Fruit fly (Drosophila melanogaster): Measurements from ENCODE around the gene SmB.
A peak's percentile ranks its signal among the peaks of the same experiment; 100 is the strongest.

The SmB gene

dm6 chr2L:10442048-10442790 lies 15.8 kb upstream of the SmB start, which contains the start of gene loh (continued):
- TF ChIP-seq gt (GFP tag; IDR thresholded peaks at IDR 0.05), result no peak
- no peak for TF ChIP-seq Hmr (GFP tag; optimal IDR thresholded peaks at IDR 0.05)
- TF ChIP-seq CG17361 (GFP tag; IDR thresholded peaks at IDR 0.05), result peak; percentile 90
- TF ChIP-seq CG4707 (GFP tag; optimal IDR thresholded peaks at IDR 0.05), result no peak
- peak; percentile 60 for TF ChIP-seq Asciz (GFP tag; optimal IDR thresholded peaks at IDR 0.05)
- TF ChIP-seq bsh (GFP tag; optimal IDR thresholded peaks at IDR 0.05), result peak in 1 of 2 experiments; percentile 63
- TF ChIP-seq bcd (GFP tag; optimal IDR thresholded peaks at IDR 0.05), result peak; percentile 55
- TF ChIP-seq NfI (GFP tag; optimal IDR thresholded peaks at IDR 0.05), result peak; percentile 1
- TF ChIP-seq Taf1 (GFP tag; IDR thresholded peaks at IDR 0.05), result 0 out of 2 replicates have a peak, but pooled peaks have one; percentile 26
- peak; percentile 71 for TF ChIP-seq fd96Cb (tag; optimal IDR thresholded peaks at IDR 0.05)
- no peak for TF ChIP-seq prd (optimal IDR thresholded peaks at IDR 0.05)
- no peak for TF ChIP-seq prd (GFP tag; IDR thresholded peaks at IDR 0.05)
- no peak for TF ChIP-seq CG2875 (GFP tag; optimal IDR thresholded peaks at IDR 0.05)
- TF ChIP-seq gce (GFP tag; IDR thresholded peaks at IDR 0.05), result no peak
- peak; percentile 67 for TF ChIP-seq CG10209 (GFP tag; optimal IDR thresholded peaks at IDR 0.05)
- peak; percentile 42 for TF ChIP-seq twi (tag; optimal IDR thresholded peaks at IDR 0.05)
- peak; percentile 3 for TF ChIP-seq cg (GFP tag; optimal IDR thresholded peaks at IDR 0.05)
- peak; percentile 40 for TF ChIP-seq CG3407 (GFP tag; optimal IDR thresholded peaks at IDR 0.05)
- 0 out of 2 replicates have a peak, but pooled peaks have one; percentile 38 for TF ChIP-seq ttk (GFP tag; IDR thresholded peaks at IDR 0.05)
- TF ChIP-seq CG1233 (GFP tag; optimal IDR thresholded peaks at IDR 0.05), result peak; percentile 61
- 0 out of 2 replicates have a peak, but pooled peaks have one; percentile 24 for TF ChIP-seq CG1024 (GFP tag; IDR thresholded peaks at IDR 0.05)
- 0 out of 3 replicates have a peak, but pooled peaks have one; percentile 10 for TF ChIP-seq ken (GFP tag; IDR thresholded peaks at IDR 0.05)
- peak; percentile 85 for TF ChIP-seq Sox100B (GFP tag; optimal IDR thresholded peaks at IDR 0.05)
- TF ChIP-seq z (GFP tag; IDR thresholded peaks at IDR 0.05), result 0 out of 3 replicates have a peak, but pooled peaks have one; percentile 12
- peak; percentile 2 for TF ChIP-seq Fer2 (tag; optimal IDR thresholded peaks at IDR 0.05)
- TF ChIP-seq yki (optimal IDR thresholded peaks at IDR 0.05), result no peak
- TF ChIP-seq sens (GFP tag), result peak; percentile 75
- TF ChIP-seq CG8089 (GFP tag; optimal IDR thresholded peaks at IDR 0.05), result no peak
- no peak for TF ChIP-seq MBD-R2 (GFP tag; IDR thresholded peaks at IDR 0.05)
- TF ChIP-seq CG30403 (GFP tag; optimal IDR thresholded peaks at IDR 0.05), result peak; percentile 62
- peak; percentile 77 for TF ChIP-seq CG2712 (tag; optimal IDR thresholded peaks at IDR 0.05)
- TF ChIP-seq CG10431 (GFP tag; optimal IDR thresholded peaks at IDR 0.05), result peak; percentile 25
- TF ChIP-seq grau (tag; optimal IDR thresholded peaks at IDR 0.05), result peak; percentile 72
- no peak for TF ChIP-seq Hr39 (optimal IDR thresholded peaks at IDR 0.05)
- no peak for TF ChIP-seq CG9609 (GFP tag; optimal IDR thresholded peaks at IDR 0.05)
- peak; percentile 76 for TF ChIP-seq CG10979 (tag; optimal IDR thresholded peaks at IDR 0.05)
- TF ChIP-seq CG11695 (GFP tag; IDR thresholded peaks at IDR 0.05), result peak; percentile 49; the same call in 1 of the 3 replicates
- TF ChIP-seq CG8388 (GFP tag; optimal IDR thresholded peaks at IDR 0.05), result peak; percentile 51
- TF ChIP-seq MESR4 (GFP tag; optimal IDR thresholded peaks at IDR 0.05), result no peak
- TF ChIP-seq CG15514 (GFP tag; optimal IDR thresholded peaks at IDR 0.05), result peak; percentile 12
- TF ChIP-seq CG9727 (GFP tag; optimal IDR thresholded peaks at IDR 0.05), result peak; percentile 68
- TF ChIP-seq sd (tag; optimal IDR thresholded peaks at IDR 0.05), result no peak
- TF ChIP-seq HLHmδ (GFP tag; optimal IDR thresholded peaks at IDR 0.05), result no peak
- TF ChIP-seq odd (GFP tag; optimal IDR thresholded peaks at IDR 0.05), result peak; percentile 39
- TF ChIP-seq danr (GFP tag; IDR thresholded peaks at IDR 0.05), result peak; percentile 36; the same call in 1 of the 2 replicates
- no peak for TF ChIP-seq CG42726 (GFP tag; IDR thresholded peaks at IDR 0.05; ENCODE audit: partially characterized antibody)
- peak in 1 of 2 experiments; percentile 84 for TF ChIP-seq eve (GFP tag; optimal IDR thresholded peaks at IDR 0.05)
- peak; percentile 64 for TF ChIP-seq dmrt99B (tag; optimal IDR thresholded peaks at IDR 0.05)
- TF ChIP-seq CG10543 (GFP tag; optimal IDR thresholded peaks at IDR 0.05), result peak; percentile 64
